Worm (Caenorhabditis elegans) whole organism, late embryonic: ENCODE data around the gene ncx-1.

Experiments used
- ceh-2 ChIP-seq: sonication (generic microtip); optimal IDR thresholded peaks from 2 replicates; lab custom pipeline; 2016; ENCODE audit warnings: missing genotype, missing genetic modification characterization, missing compliant biosample characterization
- ceh-48 ChIP-seq: sonication (generic microtip); optimal IDR thresholded peaks from 2 replicates; lab custom pipeline; 2016; ENCODE audit warnings: missing genetic modification characterization, inconsistent platforms, missing compliant biosample characterization
- elt-4 ChIP-seq: sonication (generic microtip); optimal IDR thresholded peaks from 2 replicates; lab custom pipeline; 2016; ENCODE audit warnings: missing genetic modification characterization, missing compliant biosample characterization
- nhr-11 ChIP-seq: fragments of 150-350 bp; optimal IDR thresholded peaks from 2 replicates; lab custom pipeline; 2014; ENCODE audit warnings: missing biosample characterization, missing genetic modification characterization
- syd-9 ChIP-seq: sonication (generic microtip); optimal IDR thresholded peaks from 2 replicates; lab custom pipeline; 2016; ENCODE audit warnings: mild to moderate bottlenecking, missing genetic modification characterization, moderate library complexity, missing compliant biosample characterization

DNA sequence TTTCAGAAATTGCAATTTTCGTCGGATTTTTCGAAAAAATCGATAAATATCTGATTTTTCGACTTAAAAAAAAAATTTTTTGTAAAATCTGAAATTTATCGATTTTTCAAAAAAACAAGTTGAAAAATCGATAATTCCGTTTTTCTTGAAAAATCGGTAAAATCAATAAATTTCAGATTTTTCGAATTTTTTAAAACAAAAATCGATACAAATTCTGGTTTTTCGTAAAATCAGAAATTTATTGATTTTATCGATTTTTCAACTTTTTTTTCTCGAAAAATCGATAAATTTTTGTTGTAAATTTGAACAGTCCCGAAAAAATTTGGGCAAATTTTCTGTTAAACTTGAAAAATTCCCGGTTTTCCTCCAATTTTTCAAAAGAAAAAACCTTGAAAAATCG, 16.1 kb downstream of the ncx-1 start:
- no peak for TF ChIP-seq ceh-2 (tag; lab: Kevin White, UChicago)
- TF ChIP-seq elt-4 (tag; lab: Kevin White, UChicago): no peak
- TF ChIP-seq syd-9 (tag; lab: Kevin White, UChicago): no peak
- no peak for TF ChIP-seq nhr-11
- peak; percentile 52 for TF ChIP-seq ceh-48 (tag; lab: Kevin White, UChicago)
